Fruit fly (Drosophila melanogaster): ENCODE measurements around the gene CG43116.

The CG43116 gene

dm6 chr3R:26009766-26010414 is 13.1 kb upstream of the CG43116 start:
- TF ChIP-seq CG17801 (GFP tag; optimal IDR thresholded peaks at IDR 0.05; ENCODE audit: partially characterized antibody): no peak

- no peak for TF ChIP-seq CG17801 (GFP tag; optimal IDR thresholded peaks at IDR 0.05; ENCODE audit: partially characterized antibody)
These were observed 12.2 kb upstream of the CG43116 start for dm6 chr3R:26008892-26009539.

dm6 chr3R:26007964-26008868 is 11.4 kb upstream of the CG43116 start:
- TF ChIP-seq CG17801 (GFP tag; optimal IDR thresholded peaks at IDR 0.05; ENCODE audit: partially characterized antibody): peak; percentile 76

dm6 chr3R:26007298-26007697 is 10.5 kb upstream of the CG43116 start:
- no peak for TF ChIP-seq CG17801 (GFP tag; optimal IDR thresholded peaks at IDR 0.05; ENCODE audit: partially characterized antibody)

- TF ChIP-seq CG17801 (GFP tag; optimal IDR thresholded peaks at IDR 0.05; ENCODE audit: partially characterized antibody): peak; percentile 11
These were observed 9.5 kb upstream of the CG43116 start for dm6 chr3R:26005978-26006934.

dm6 chr3R:26005619-26005977 is 8.8 kb upstream of the CG43116 start:
- no peak for TF ChIP-seq CG17801 (GFP tag; optimal IDR thresholded peaks at IDR 0.05; ENCODE audit: partially characterized antibody)

dm6 chr3R:26004377-26005000 is 7.7 kb upstream of the CG43116 start:
- TF ChIP-seq CG17801 (GFP tag; optimal IDR thresholded peaks at IDR 0.05; ENCODE audit: partially characterized antibody): no peak

- TF ChIP-seq CG17801 (GFP tag; optimal IDR thresholded peaks at IDR 0.05; ENCODE audit: partially characterized antibody): no peak
These were observed 6.0 kb upstream of the CG43116 start for dm6 chr3R:26002570-26003332.

- TF ChIP-seq CG17801 (GFP tag; optimal IDR thresholded peaks at IDR 0.05; ENCODE audit: partially characterized antibody): no peak
These were observed 5.2 kb upstream of the CG43116 start for dm6 chr3R:26002039-26002438.

- TF ChIP-seq CG17801 (GFP tag; optimal IDR thresholded peaks at IDR 0.05; ENCODE audit: partially characterized antibody): no peak
These were observed 4.2 kb upstream of the CG43116 start for dm6 chr3R:26000720-26001682.

dm6 chr3R:25999611-26000010 is 2.8 kb upstream of the CG43116 start:
- TF ChIP-seq CG17801 (GFP tag; optimal IDR thresholded peaks at IDR 0.05; ENCODE audit: partially characterized antibody): no peak

dm6 chr3R:25999130-25999529 is 2.3 kb upstream of the CG43116 start:
- no peak for TF ChIP-seq CG17801 (GFP tag; optimal IDR thresholded peaks at IDR 0.05; ENCODE audit: partially characterized antibody)
